Worm (Caenorhabditis elegans): Measurements from ENCODE around the gene str-101.

str-101 gene

DNA sequence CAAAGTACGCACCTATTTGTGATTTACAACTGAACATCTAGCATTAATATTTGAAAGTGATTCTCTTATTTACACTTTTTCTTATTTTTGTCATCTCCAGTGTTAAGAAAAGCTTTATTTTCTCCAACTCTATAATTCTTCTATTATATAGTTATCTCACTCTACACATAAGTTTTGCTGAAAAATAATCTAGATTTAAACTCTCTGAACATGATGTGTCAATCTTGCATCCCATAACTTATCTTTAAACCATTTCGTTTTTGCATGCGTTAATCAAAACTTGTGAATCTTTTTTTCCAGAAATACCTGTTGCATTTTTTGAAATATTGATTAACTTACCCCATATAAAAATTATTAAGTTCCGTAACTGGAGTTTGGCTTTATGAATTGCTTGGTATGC lies 21.8 kb downstream of the str-101 start, which contains the start of gene nhr-268:
Gene nhr-268, plus strand, starts transcription at position 301 of the 400 bp plus-strand sequence.
- TF ChIP-seq ceh-91 (GFP tag; IDR thresholded peaks at IDR 0.05) = no peak
- no peak for TF ChIP-seq unc-62 (GFP tag; optimal IDR thresholded peaks at IDR 0.05)
- TF ChIP-seq zim-3 (tag; optimal IDR thresholded peaks at IDR 0.05) = no peak
- no peak for TF ChIP-seq nhr-27 (tag; optimal IDR thresholded peaks at IDR 0.05)
- TF ChIP-seq T26A5.8 (tag; optimal IDR thresholded peaks at IDR 0.05) = no peak
- TF ChIP-seq F37B4.10 (GFP tag; IDR thresholded peaks at IDR 0.05) = no peak
- no peak for TF ChIP-seq Y95B8A.8 (GFP tag; IDR thresholded peaks at IDR 0.05)
- no peak for TF ChIP-seq rcor-1 (GFP tag; IDR thresholded peaks at IDR 0.05)

ce11 chrV:15687660-15688059 lies 24.1 kb downstream of the str-101 start, which contains the start of gene nhr-197:
Gene nhr-197, plus strand, starts transcription at chrV:15687960.
- no peak for TF ChIP-seq lsy-27 (tag; optimal IDR thresholded peaks at IDR 0.05; ENCODE audit: borderline replicate concordance, insufficient read depth)
- no peak for TF ChIP-seq lin-40 (tag; optimal IDR thresholded peaks at IDR 0.05)
- TF ChIP-seq him-1 (tag; optimal IDR thresholded peaks at IDR 0.05) = no peak
- no peak for TF ChIP-seq tbx-9 (tag; optimal IDR thresholded peaks at IDR 0.05; ENCODE audit: borderline replicate concordance)
- no peak for TF ChIP-seq nhr-90 (tag; optimal IDR thresholded peaks at IDR 0.05)
- TF ChIP-seq die-1 (tag; optimal IDR thresholded peaks at IDR 0.05) = no peak
- TF ChIP-seq nhr-27 (tag; optimal IDR thresholded peaks at IDR 0.05) = no peak
- no peak for TF ChIP-seq egrh-3 (GFP tag; IDR thresholded peaks at IDR 0.05)

DNA sequence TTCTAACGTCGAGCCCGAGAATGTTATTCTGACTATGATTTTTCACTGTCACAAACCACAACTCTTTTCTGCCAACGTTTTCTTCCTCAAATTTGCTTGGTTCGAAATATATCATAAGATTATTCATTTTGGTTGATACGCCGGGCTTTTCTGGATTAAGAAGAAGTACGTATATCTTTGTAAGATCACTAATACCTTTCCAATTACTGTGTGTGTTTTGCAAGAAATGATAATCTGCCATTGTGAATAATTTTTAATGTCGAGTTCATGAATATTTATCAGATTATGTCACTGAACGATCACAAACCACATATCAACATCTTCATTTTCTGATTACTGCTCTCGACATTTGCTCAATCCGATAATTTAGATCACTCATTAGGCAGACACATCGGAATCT lies 26.2 kb downstream of the str-101 start, which contains the start of gene nhr-196:
Gene nhr-196, plus strand, starts transcription at position 118 of the 400 bp plus-strand sequence.
- no peak for TF ChIP-seq hlh-12 (tag; optimal IDR thresholded peaks at IDR 0.05)
- TF ChIP-seq dpl-1 (GFP tag; optimal IDR thresholded peaks at IDR 0.05) = no peak
- TF ChIP-seq cebp-1 (GFP tag; IDR thresholded peaks at IDR 0.05) = no peak
- no peak for TF ChIP-seq cebp-1 (tag; optimal IDR thresholded peaks at IDR 0.05)
- no peak for TF ChIP-seq hmg-20 (GFP tag; IDR thresholded peaks at IDR 0.05)
- TF ChIP-seq Y53F4B.3 (GFP tag; IDR thresholded peaks at IDR 0.05) = no peak
- TF ChIP-seq F10E7.11 (tag; optimal IDR thresholded peaks at IDR 0.05) = no peak
- no peak for TF ChIP-seq ceh-58 (GFP tag; IDR thresholded peaks at IDR 0.05)
- TF ChIP-seq F52B5.7 (tag; optimal IDR thresholded peaks at IDR 0.05) = no peak
- no peak for TF ChIP-seq ztf-18 (tag; optimal IDR thresholded peaks at IDR 0.05)
- no peak for TF ChIP-seq him-1 (tag; optimal IDR thresholded peaks at IDR 0.05)
- no peak for TF ChIP-seq die-1 (tag; optimal IDR thresholded peaks at IDR 0.05)
- no peak for TF ChIP-seq lag-1 (GFP tag; IDR thresholded peaks at IDR 0.05)
- TF ChIP-seq rcor-1 (GFP tag; IDR thresholded peaks at IDR 0.05) = no peak
- no peak for TF ChIP-seq snpc-1.3 (tag; optimal IDR thresholded peaks at IDR 0.05; ENCODE audit: insufficient read depth)

- no peak for TF ChIP-seq hrde-1 (tag; optimal IDR thresholded peaks at IDR 0.05; ENCODE audit: borderline replicate concordance)
- no peak for TF ChIP-seq him-1 (tag; optimal IDR thresholded peaks at IDR 0.05)
- no peak for TF ChIP-seq nfyb-1 (GFP tag; IDR thresholded peaks at IDR 0.05)
- TF ChIP-seq tbx-9 (tag; optimal IDR thresholded peaks at IDR 0.05; ENCODE audit: borderline replicate concordance) = no peak
Measured at ce11 chrV:15677222-15677621, 34.6 kb downstream of the str-101 start, which contains the start of gene nhr-52. Gene nhr-52, plus strand, starts transcription at chrV:15677522.

DNA sequence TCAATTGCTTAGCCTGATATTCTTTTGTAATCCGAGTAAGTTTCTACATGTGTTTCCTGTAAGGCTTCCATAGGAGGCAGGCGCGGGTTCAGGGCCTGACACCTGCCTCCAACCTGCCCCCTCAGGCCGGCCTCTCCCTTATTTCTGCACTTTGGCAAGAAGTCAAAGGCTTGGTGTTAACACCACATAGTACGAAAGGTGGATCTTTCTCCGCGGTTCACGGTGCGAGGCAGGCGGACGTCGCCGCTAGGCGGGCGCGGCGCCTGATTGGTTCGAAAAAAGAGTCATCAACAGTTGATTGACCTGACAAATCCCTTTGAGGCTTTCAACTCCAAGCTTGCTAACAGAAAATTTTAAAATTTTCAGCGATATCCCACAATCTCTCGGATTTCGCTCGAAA lies 36.9 kb downstream of the str-101 start:
- TF ChIP-seq lin-26 (GFP tag; IDR thresholded peaks at IDR 0.05) = no peak
- TF ChIP-seq bed-1 (GFP tag; IDR thresholded peaks at IDR 0.05) = 0 out of 2 replicates have a peak, but pooled peaks have one; percentile 71
- TF ChIP-seq madf-3 (GFP tag; IDR thresholded peaks at IDR 0.05) = no peak
- peak; percentile 72 for TF ChIP-seq zfh-2 (GFP tag; conservative IDR thresholded peaks at IDR 0.05)
